Worm (Caenorhabditis elegans): ENCODE data around the gene F17C11.26.

The F17C11.26 gene

ce11 chrV:10954334-10954733 lies 13.1 kb downstream of the F17C11.26 start, which contains the start of gene clec-221:
TSS of gene clec-221 (minus strand) at chrV:10954434.
- TF ChIP-seq F10B5.3 (tag; optimal IDR thresholded peaks at IDR 0.05), result no peak
- no peak for TF ChIP-seq Y5F2A.4 (GFP tag; optimal IDR thresholded peaks at IDR 0.05)
- no peak for TF ChIP-seq spr-1 (tag; optimal IDR thresholded peaks at IDR 0.05)
- no peak for TF ChIP-seq lsy-2 (tag; optimal IDR thresholded peaks at IDR 0.05)
- TF ChIP-seq mdl-1 (tag; optimal IDR thresholded peaks at IDR 0.05), result no peak
- TF ChIP-seq D1046.2 (GFP tag; IDR thresholded peaks at IDR 0.05), result no peak
- TF ChIP-seq Y105C5A.15 (GFP tag; IDR thresholded peaks at IDR 0.05), result no peak
- TF ChIP-seq ceh-28 (tag; optimal IDR thresholded peaks at IDR 0.05), result no peak
- TF ChIP-seq ctbp-1 (GFP tag; IDR thresholded peaks at IDR 0.05), result no peak
- TF ChIP-seq zip-2 (tag; optimal IDR thresholded peaks at IDR 0.05), result no peak
- TF ChIP-seq spr-3 (GFP tag; optimal IDR thresholded peaks at IDR 0.05), result no peak
- TF ChIP-seq nhr-111 (GFP tag; optimal IDR thresholded peaks at IDR 0.05), result no peak
- no peak for TF ChIP-seq T20F7.1 (GFP tag; optimal IDR thresholded peaks at IDR 0.05)
- no peak for TF ChIP-seq nhr-48 (tag; optimal IDR thresholded peaks at IDR 0.05)
- no peak for TF ChIP-seq skn-1 (tag; optimal IDR thresholded peaks at IDR 0.05)

- TF ChIP-seq daf-16 (GFP tag; optimal IDR thresholded peaks at IDR 0.05) (no peak), daf-16 (tag; optimal IDR thresholded peaks at IDR 0.05) (peak; percentile 27), nhr-10 (tag; optimal IDR thresholded peaks at IDR 0.05) (no peak), F49E8.2 (tag; optimal IDR thresholded peaks at IDR 0.05; ENCODE audit: borderline replicate concordance) (no peak), dve-1 (tag; optimal IDR thresholded peaks at IDR 0.05; ENCODE audit: insufficient read depth) (peak; percentile 7), nhr-48 (tag; optimal IDR thresholded peaks at IDR 0.05) (no peak)
Measured at ce11 chrV:10954832-10955231, 13.6 kb downstream of the F17C11.26 start, which contains the start of gene F17C11.6. TSS of gene F17C11.6 (plus strand) at chrV:10955121.

- no peak for TF ChIP-seq hif-1 (tag; optimal IDR thresholded peaks at IDR 0.05)
- peak in 1 of 2 experiments; percentile 97 for TF ChIP-seq unc-62 (GFP tag; optimal IDR thresholded peaks at IDR 0.05 in 1 of 2)
- TF ChIP-seq unc-62 (tag; optimal IDR thresholded peaks at IDR 0.05), result no peak
- 0 out of 2 replicates have a peak, but pooled peaks have one; percentile 19 for TF ChIP-seq zfp-3 (GFP tag; conservative IDR thresholded peaks at IDR 0.05)
- no peak for TF ChIP-seq zfp-2 (tag; optimal IDR thresholded peaks at IDR 0.05)
- TF ChIP-seq nhr-77 (tag; optimal IDR thresholded peaks at IDR 0.05), result peak; percentile 39
- no peak for TF ChIP-seq dmd-8 (GFP tag; IDR thresholded peaks at IDR 0.05)
- no peak for TF ChIP-seq unc-130 (GFP tag; optimal IDR thresholded peaks at IDR 0.05)
- TF ChIP-seq snpc-4 (tag; optimal IDR thresholded peaks at IDR 0.05), result no peak
- peak; percentile 36 for TF ChIP-seq dve-1 (tag; optimal IDR thresholded peaks at IDR 0.05; ENCODE audit: insufficient read depth)
- TF ChIP-seq mep-1 (tag; optimal IDR thresholded peaks at IDR 0.05), result peak; percentile 59
- peak; percentile 23; the same call in 1 of the 2 replicates for TF ChIP-seq dmd-6 (GFP tag; IDR thresholded peaks at IDR 0.05)
- TF ChIP-seq hlh-30 (tag; optimal IDR thresholded peaks at IDR 0.05; ENCODE audit: insufficient read depth), result no peak
- TF ChIP-seq daf-16 (GFP tag; optimal IDR thresholded peaks at IDR 0.05), result no peak
- TF ChIP-seq daf-16 (tag; optimal IDR thresholded peaks at IDR 0.05), result peak; percentile 17
- peak; percentile 39 for TF ChIP-seq pqm-1 (tag; optimal IDR thresholded peaks at IDR 0.05)
- TF ChIP-seq nhr-10 (tag; optimal IDR thresholded peaks at IDR 0.05), result no peak
- peak; percentile 8 for TF ChIP-seq hlh-11 (tag; optimal IDR thresholded peaks at IDR 0.05)
- peak; percentile 98 for TF ChIP-seq aha-1 (tag)
Measured at ce11 chrV:10955681-10956476, 14.6 kb downstream of the F17C11.26 start, which contains the start of gene F17C11.13. TSS of gene F17C11.13 (plus strand) at chrV:10955923.

Data from whole organism, L4 larva.